Fruit fly (Drosophila melanogaster): ENCODE results near the gene Acam.

Acam gene

dm6 chr3R:25811611-25812010, at the start of gene Acam, which contains the start of gene CG17770:
TSS of gene Acam (plus strand) at chr3R:25811911.
TSS of gene CG17770 (plus strand) at chr3R:25811911.
- TF ChIP-seq grn (GFP tag; optimal IDR thresholded peaks at IDR 0.05), result no peak
- TF ChIP-seq tin (GFP tag; optimal IDR thresholded peaks at IDR 0.05), result no peak
- TF ChIP-seq CG43689 (GFP tag; IDR thresholded peaks at IDR 0.05), result no peak
- TF ChIP-seq CG8359 (GFP tag; optimal IDR thresholded peaks at IDR 0.05; ENCODE audit: borderline replicate concordance), result no peak
- no peak for TF ChIP-seq her (GFP tag; optimal IDR thresholded peaks at IDR 0.05)
- TF ChIP-seq prd (optimal IDR thresholded peaks at IDR 0.05), result no peak
- TF ChIP-seq prd (GFP tag; IDR thresholded peaks at IDR 0.05), result no peak
- TF ChIP-seq Jarid2 (GFP tag; optimal IDR thresholded peaks at IDR 0.05), result no peak
- TF ChIP-seq CG32532 (GFP tag; IDR thresholded peaks at IDR 0.05), result no peak

DNA sequence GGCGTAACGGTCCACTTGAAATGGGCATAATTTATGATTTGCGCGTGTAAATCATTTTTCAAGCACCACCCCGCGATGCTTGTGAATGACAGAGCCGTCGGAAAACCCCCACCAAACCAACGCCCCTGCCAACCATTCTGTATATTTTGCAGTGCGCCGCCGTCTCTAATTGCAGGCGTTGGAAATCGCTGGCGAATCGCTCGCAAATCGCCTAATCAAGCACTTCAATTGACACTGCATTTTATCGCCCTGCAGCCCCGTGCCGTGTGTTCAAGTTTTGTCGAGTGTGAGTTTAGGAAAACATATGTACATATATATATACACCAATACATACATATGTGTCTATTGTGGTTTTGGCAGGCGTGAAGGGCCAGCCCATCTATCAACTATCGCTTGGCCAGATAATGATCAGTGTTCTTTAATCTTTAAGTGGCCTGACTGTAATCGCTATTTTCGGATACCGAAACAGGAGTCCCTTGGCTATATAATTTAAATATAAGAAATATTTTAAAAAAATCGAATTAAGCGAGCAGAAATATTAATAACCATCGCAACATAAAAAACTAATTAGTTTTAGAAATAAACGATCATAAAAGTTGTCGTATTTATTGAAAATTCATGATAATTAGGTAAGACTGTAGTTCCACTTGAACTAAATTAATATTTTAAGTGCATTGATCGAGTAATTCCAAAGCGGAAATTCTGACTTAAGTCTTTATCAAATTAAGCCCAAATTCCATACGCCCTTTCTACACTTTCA, 49.5 kb upstream of the Acam start:
- TF ChIP-seq Mes4 (GFP tag; optimal IDR thresholded peaks at IDR 0.05) (no peak), Fer2 (tag; optimal IDR thresholded peaks at IDR 0.05) (no peak), CG8359 (GFP tag; optimal IDR thresholded peaks at IDR 0.05; ENCODE audit: borderline replicate concordance) (peak; percentile 93)

DNA sequence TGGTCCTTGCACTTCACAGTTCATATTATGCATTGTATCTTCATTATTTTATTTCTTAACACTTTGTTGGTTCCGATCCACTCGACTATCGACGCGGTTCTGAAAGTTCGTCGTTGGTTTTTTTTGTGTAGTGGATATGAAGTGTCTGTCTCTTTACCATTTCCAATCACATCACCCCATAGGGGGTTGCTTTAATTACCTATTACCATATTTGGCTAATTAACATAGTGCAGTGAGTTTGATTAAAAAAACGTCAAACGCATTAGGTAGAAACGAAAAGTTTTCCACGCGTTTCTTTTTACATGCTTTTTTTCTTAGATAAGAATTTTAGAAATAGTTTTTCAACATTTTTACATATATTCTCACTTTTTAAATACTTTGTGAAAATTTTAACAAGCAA, 48.7 kb upstream of the Acam start, which contains the start of gene LpR1:
Gene LpR1 (minus strand): TSS at position 101 of the 400 bp plus-strand sequence.
- TF ChIP-seq CG30403 (GFP tag; optimal IDR thresholded peaks at IDR 0.05) (no peak), Sox102F (GFP tag; optimal IDR thresholded peaks at IDR 0.05) (no peak), CG3163 (GFP tag; optimal IDR thresholded peaks at IDR 0.05) (no peak), PHDP (tag; optimal IDR thresholded peaks at IDR 0.05) (no peak), Hsf (GFP tag; optimal IDR thresholded peaks at IDR 0.05) (no peak), CG2202 (tag; optimal IDR thresholded peaks at IDR 0.05) (no peak), toy (GFP tag; IDR thresholded peaks at IDR 0.05) (no peak), chn (GFP tag; optimal IDR thresholded peaks at IDR 0.05) (no peak), CG9817 (tag; optimal IDR thresholded peaks at IDR 0.05) (no peak)

DNA sequence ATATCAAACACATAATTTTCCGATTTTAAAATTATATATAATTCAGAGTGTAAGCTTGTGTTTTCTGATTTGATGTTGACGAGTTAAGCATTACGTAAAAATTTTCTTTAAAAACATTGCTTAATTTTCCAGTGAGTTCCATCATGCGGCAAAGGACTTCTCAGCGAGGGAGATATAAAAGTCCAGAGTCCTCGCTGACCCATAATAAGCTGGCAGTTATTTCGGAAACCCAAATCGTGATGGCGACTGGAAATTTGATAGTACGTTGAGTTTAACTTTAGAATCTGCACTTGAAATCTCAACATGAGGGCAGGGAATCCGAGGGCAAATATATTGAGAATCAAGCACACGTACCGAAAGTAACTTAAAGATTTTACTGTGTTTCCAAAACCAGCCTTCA, 36.4 kb upstream of the Acam start, which contains the start of the genes CG17197 and CG17198:
Gene CG17197 (minus strand): TSS at position 101 of the 400 bp plus-strand sequence.
Gene CG17198 (minus strand): TSS at position 101 of the 400 bp plus-strand sequence.
- TF ChIP-seq MBD-R2 (GFP tag; IDR thresholded peaks at IDR 0.05) (no peak), ham (GFP tag; IDR thresholded peaks at IDR 0.05) (no peak)

DNA sequence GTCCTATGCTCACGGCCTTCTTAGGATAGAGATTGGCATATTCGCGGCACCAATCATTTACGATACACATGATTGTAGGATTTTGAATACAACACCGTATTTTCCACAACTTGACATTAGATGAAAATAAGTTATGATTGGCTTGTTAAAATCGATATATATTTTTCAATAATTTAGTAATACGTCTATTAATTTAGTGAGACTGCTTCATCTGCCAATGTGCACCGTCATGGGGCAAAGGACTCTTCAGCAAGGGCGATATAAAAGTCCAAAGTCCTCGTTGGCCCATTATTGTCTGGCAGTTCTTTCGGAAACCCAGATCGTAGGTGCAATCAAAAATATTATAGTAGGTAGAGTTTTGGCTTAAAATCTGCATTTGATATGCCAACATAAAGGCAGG, 35.6 kb upstream of the Acam start, which contains the start of gene CG17196:
Gene CG17196 (minus strand): TSS at position 101 of the 400 bp plus-strand sequence.
- TF ChIP-seq CG42726 (GFP tag; IDR thresholded peaks at IDR 0.05; ENCODE audit: partially characterized antibody) (no peak), CG4404 (GFP tag; IDR thresholded peaks at IDR 0.05) (no peak), slou (GFP tag; optimal IDR thresholded peaks at IDR 0.05) (no peak), scrt (GFP tag; optimal IDR thresholded peaks at IDR 0.05) (no peak), CG9215 (GFP tag; IDR thresholded peaks at IDR 0.05) (no peak), D19A (tag; optimal IDR thresholded peaks at IDR 0.05) (no peak), eve (GFP tag; optimal IDR thresholded peaks at IDR 0.05) (no peak), Dll (GFP tag; IDR thresholded peaks at IDR 0.05; ENCODE audit: partially characterized antibody) (no peak), aop (GFP tag; IDR thresholded peaks at IDR 0.05) (no peak), tup (GFP tag; optimal IDR thresholded peaks at IDR 0.05) (no peak), sna (GFP tag; IDR thresholded peaks at IDR 0.05; ENCODE audit: partially characterized antibody) (no peak), ac (GFP tag; optimal IDR thresholded peaks at IDR 0.05) (no peak)

Data from whole organism, embryonic.